Worm (Caenorhabditis elegans): ENCODE data around the gene C49C8.5.

ce11 chrIV:8651835-8652234 is 1.6 kb downstream of the C49C8.5 start, which contains the start of gene C49C8.8:
- TF ChIP-seq T22C8.4 (GFP tag; IDR thresholded peaks at IDR 0.05): no peak
- TF ChIP-seq flt-1 (GFP tag; IDR thresholded peaks at IDR 0.05): no peak

Data from whole organism, midembryonic.